Worm (Caenorhabditis elegans): Measurements from ENCODE around the gene dyn-1.

dyn-1 gene

ce11 chrX:15619273-15619672 lies 50.6 kb downstream of the dyn-1 start (continued):
- 0 out of 2 replicates have a peak, but pooled peaks have one; percentile 33 for TF ChIP-seq ceh-20 (GFP tag; IDR thresholded peaks at IDR 0.05)
- TF ChIP-seq duxl-1 (tag; optimal IDR thresholded peaks at IDR 0.05; ENCODE audit: poor library complexity), result peak; percentile 49
- TF ChIP-seq ZK337.2 (GFP tag; IDR thresholded peaks at IDR 0.05), result no peak
- no peak for TF ChIP-seq attf-4 (tag; optimal IDR thresholded peaks at IDR 0.05)
- no peak for TF ChIP-seq ceh-32 (tag; optimal IDR thresholded peaks at IDR 0.05; ENCODE audit: poor library complexity)
- TF ChIP-seq arid-1 (GFP tag; conservative IDR thresholded peaks at IDR 0.05), result no peak
- no peak for TF ChIP-seq cey-2 (tag; optimal IDR thresholded peaks at IDR 0.05; ENCODE audit: borderline replicate concordance, insufficient read depth)
- no peak for TF ChIP-seq dmd-9 (GFP tag; IDR thresholded peaks at IDR 0.05)
- no peak for TF ChIP-seq skn-1 (tag; optimal IDR thresholded peaks at IDR 0.05)
- no peak for TF ChIP-seq zfp-2 (tag; optimal IDR thresholded peaks at IDR 0.05)
- TF ChIP-seq php-3 (GFP tag; IDR thresholded peaks at IDR 0.05), result no peak
- no peak for TF ChIP-seq madf-5 (GFP tag; IDR thresholded peaks at IDR 0.05)
- TF ChIP-seq tag-97 (GFP tag; IDR thresholded peaks at IDR 0.05), result no peak
- 0 out of 2 replicates have a peak, but pooled peaks have one; percentile 21 for TF ChIP-seq tra-1 (GFP tag; IDR thresholded peaks at IDR 0.05)
- TF ChIP-seq mes-2 (tag; optimal IDR thresholded peaks at IDR 0.05; ENCODE audit: poor library complexity, severe bottlenecking), result peak; percentile 46
- no peak for TF ChIP-seq Y75B8A.6 (GFP tag; IDR thresholded peaks at IDR 0.05)
- no peak for TF ChIP-seq lim-7 (GFP tag; IDR thresholded peaks at IDR 0.05)
- no peak for TF ChIP-seq lin-29 (GFP tag; IDR thresholded peaks at IDR 0.05)
- no peak for TF ChIP-seq F37D6.2 (tag; optimal IDR thresholded peaks at IDR 0.05)
- no peak for TF ChIP-seq madf-9 (GFP tag; conservative IDR thresholded peaks at IDR 0.05)
- no peak for TF ChIP-seq nhr-237 (tag; optimal IDR thresholded peaks at IDR 0.05)
- TF ChIP-seq aly-2 (tag; optimal IDR thresholded peaks at IDR 0.05), result no peak
- TF ChIP-seq nhr-48 (tag; optimal IDR thresholded peaks at IDR 0.05), result peak; percentile 30
- peak; percentile 17 for TF ChIP-seq lin-13 (GFP tag; optimal IDR thresholded peaks at IDR 0.05)
- peak; percentile 75 for TF ChIP-seq egl-43 (GFP tag; IDR thresholded peaks at IDR 0.05)
- TF ChIP-seq egl-27 (tag; optimal IDR thresholded peaks at IDR 0.05), result no peak
- no peak for TF ChIP-seq F49E8.2 (tag; optimal IDR thresholded peaks at IDR 0.05; ENCODE audit: borderline replicate concordance)
- peak; percentile 68 for TF ChIP-seq snpc-1.2 (GFP tag; IDR thresholded peaks at IDR 0.05)
- no peak for TF ChIP-seq spr-3 (GFP tag; optimal IDR thresholded peaks at IDR 0.05)
- no peak for TF ChIP-seq daf-19 (GFP tag; conservative IDR thresholded peaks at IDR 0.05)
- no peak for TF ChIP-seq lin-1 (GFP tag; IDR thresholded peaks at IDR 0.05)
- peak; percentile 68; the same call in 1 of the 2 replicates for TF ChIP-seq pha-4 (GFP tag; IDR thresholded peaks at IDR 0.05)
- TF ChIP-seq pha-4 (tag; optimal IDR thresholded peaks at IDR 0.05), result no peak
- no peak for TF ChIP-seq ZK546.5 (tag; optimal IDR thresholded peaks at IDR 0.05)
- TF ChIP-seq nhr-77 (tag; optimal IDR thresholded peaks at IDR 0.05), result no peak
- no peak for TF ChIP-seq mxl-2 (GFP tag; conservative IDR thresholded peaks at IDR 0.05)
- TF ChIP-seq spr-1 (tag; optimal IDR thresholded peaks at IDR 0.05), result no peak
- peak; percentile 52 for TF ChIP-seq dmd-6 (GFP tag; IDR thresholded peaks at IDR 0.05)
- no peak for TF ChIP-seq nhr-25 (tag; optimal IDR thresholded peaks at IDR 0.05; ENCODE audit: borderline replicate concordance, insufficient read depth)
- peak in 1 of 2 experiments; percentile 52 for TF ChIP-seq daf-16 (GFP tag; optimal IDR thresholded peaks at IDR 0.05)
- TF ChIP-seq daf-16 (tag; optimal IDR thresholded peaks at IDR 0.05), result peak; percentile 50
- TF ChIP-seq set-16 (GFP tag; IDR thresholded peaks at IDR 0.05), result no peak
- TF ChIP-seq fkh-10 (GFP tag; optimal IDR thresholded peaks at IDR 0.05), result no peak
- no peak for TF ChIP-seq nhr-111 (GFP tag; optimal IDR thresholded peaks at IDR 0.05)
- no peak for TF ChIP-seq ceh-44 (GFP tag; IDR thresholded peaks at IDR 0.05)
- no peak for TF ChIP-seq lsy-2 (tag; optimal IDR thresholded peaks at IDR 0.05)
- TF ChIP-seq zag-1 (tag; optimal IDR thresholded peaks at IDR 0.05), result no peak
- TF ChIP-seq aha-1 (tag), result no peak
- TF ChIP-seq fos-1 (tag; optimal IDR thresholded peaks at IDR 0.05), result no peak
- no peak for TF ChIP-seq unc-130 (GFP tag; optimal IDR thresholded peaks at IDR 0.05)
- no peak for TF ChIP-seq ceh-82 (tag; optimal IDR thresholded peaks at IDR 0.05)
